Fruit fly (Drosophila melanogaster) whole organism, embryonic: ENCODE results near the gene CG14731.
A peak's percentile ranks its signal among the peaks of the same experiment; 100 is the strongest.

Experiments
- Atf3 ChIP-seq: fragments of 200-800 bp; sonication (Bioruptor generic); optimal IDR thresholded peaks from 3 replicates; lab custom pipeline; 2016; ENCODE audit warnings: missing biosample characterization, missing genetic modification characterization
- Blimp-1 ChIP-seq: fragments of 200-800 bp; sonication (Bioruptor generic); optimal IDR thresholded peaks from 3 replicates; lab custom pipeline; 2018; ENCODE audit warnings: missing biosample characterization, missing genetic modification characterization, mild to moderate bottlenecking, moderate library complexity, missing genetic modification reagents
- BtbVII ChIP-seq: fragments of 200-800 bp; sonication (Bioruptor generic); optimal IDR thresholded peaks from 3 replicates; lab custom pipeline; 2017; ENCODE audit warnings: missing biosample characterization, mild to moderate bottlenecking, missing genetic modification characterization
- CG10209 ChIP-seq: fragments of 200-800 bp; sonication (Bioruptor generic); optimal IDR thresholded peaks from 3 replicates; lab custom pipeline; 2017; ENCODE audit warnings: missing biosample characterization, mild to moderate bottlenecking, missing genetic modification characterization, missing genetic modification reagents
- CG10431 ChIP-seq: fragments of 200-800 bp; sonication (Bioruptor generic); optimal IDR thresholded peaks from 3 replicates; lab custom pipeline; 2018; ENCODE audit warnings: missing biosample characterization, mild to moderate bottlenecking, missing genetic modification characterization
- CG11695 ChIP-seq: fragments of 200-800 bp; sonication (Bioruptor generic); IDR thresholded peaks from 3 replicates; pipeline ENCODE4 v1.3.6; 2022; ENCODE audit warnings: missing biosample characterization, missing genetic modification characterization
- CG12071 ChIP-seq: fragments of 200-800 bp; sonication (Bioruptor generic); optimal IDR thresholded peaks from 3 replicates; lab custom pipeline; 2018; ENCODE audit warnings: missing biosample characterization, mild to moderate bottlenecking, missing genetic modification characterization
- CG12659 ChIP-seq: fragments of 200-800 bp; sonication (Bioruptor generic); optimal IDR thresholded peaks from 3 replicates; lab custom pipeline; 2017; ENCODE audit warnings: mild to moderate bottlenecking, missing biosample characterization, missing genetic modification reagents, missing genetic modification characterization
- CG12942 ChIP-seq: fragments of 200-800 bp; sonication (Bioruptor generic); optimal IDR thresholded peaks from 3 replicates; lab custom pipeline; 2016; ENCODE audit warnings: missing biosample characterization, missing genetic modification characterization
- CG1529 ChIP-seq: fragments of 200-800 bp; sonication (Bioruptor generic); optimal IDR thresholded peaks from 3 replicates; lab custom pipeline; 2018; ENCODE audit warnings: missing biosample characterization, missing genetic modification characterization
- CG15601 ChIP-seq: fragments of 200-800 bp; sonication (Bioruptor generic); optimal IDR thresholded peaks from 3 replicates; lab custom pipeline; 2019; ENCODE audit warnings: missing biosample characterization, mild to moderate bottlenecking, missing genetic modification characterization, moderate library complexity
- CG16779 ChIP-seq: fragments of 200-800 bp; sonication (Bioruptor generic); IDR thresholded peaks from 2 replicates; pipeline ENCODE4 v1.3.6; 2022; ENCODE audit warnings: missing biosample characterization, missing genetic modification characterization
- CG16815 ChIP-seq: fragments of 200-800 bp; sonication (Bioruptor generic); optimal IDR thresholded peaks from 3 replicates; lab custom pipeline; 2017; ENCODE audit warnings: missing biosample characterization, mild to moderate bottlenecking, missing genetic modification characterization
- CG2875 ChIP-seq: fragments of 200-800 bp; sonication (Bioruptor generic); optimal IDR thresholded peaks from 2 replicates; lab custom pipeline; 2017; ENCODE audit warnings: missing biosample characterization, mild to moderate bottlenecking, missing genetic modification characterization, missing genetic modification reagents
- CG32772 ChIP-seq: fragments of 200-800 bp; sonication (Bioruptor generic); IDR thresholded peaks from 2 replicates; pipeline ENCODE4 v1.3.6; 2022; ENCODE audit warnings: missing biosample characterization, missing genetic modification characterization
- CG4707 ChIP-seq: fragments of 200-800 bp; sonication (Bioruptor generic); optimal IDR thresholded peaks from 2 replicates; lab custom pipeline; 2018; ENCODE audit warnings: missing biosample characterization, mild to moderate bottlenecking, missing genetic modification characterization, moderate library complexity
- CG6254 ChIP-seq: fragments of 200-800 bp; sonication (Bioruptor generic); optimal IDR thresholded peaks from 3 replicates; lab custom pipeline; 2017; ENCODE audit warnings: mild to moderate bottlenecking, missing biosample characterization, missing genetic modification reagents, missing genetic modification characterization
- CG6813 ChIP-seq: fragments of 200-800 bp; sonication (Bioruptor generic); optimal IDR thresholded peaks from 2 replicates; lab custom pipeline; 2017; ENCODE audit warnings: missing biosample characterization, missing genetic modification characterization, mild to moderate bottlenecking, moderate library complexity, missing genetic modification reagents
- CG7928 ChIP-seq: fragments of 200-800 bp; sonication (Bioruptor generic); optimal IDR thresholded peaks from 2 replicates; lab custom pipeline; 2017; ENCODE audit warnings: missing biosample characterization, mild to moderate bottlenecking, missing genetic modification characterization
- CG8359 ChIP-seq: fragments of 200-800 bp; sonication (Bioruptor generic); optimal IDR thresholded peaks from 2 replicates; lab custom pipeline; 2017; ENCODE audit warnings: missing biosample characterization, mild to moderate bottlenecking, missing genetic modification characterization, borderline replicate concordance
- CG8944 ChIP-seq: fragments of 200-800 bp; sonication (Bioruptor generic); optimal IDR thresholded peaks from 3 replicates; lab custom pipeline; 2016; ENCODE audit warnings: missing biosample characterization, missing genetic modification characterization
- Dad ChIP-seq: fragments of 200-800 bp; sonication (Bioruptor generic); optimal IDR thresholded peaks from 3 replicates; lab custom pipeline; 2016; ENCODE audit warnings: missing biosample characterization, missing genetic modification characterization
- Dbx ChIP-seq: fragments of 200-800 bp; sonication (Bioruptor generic); IDR thresholded peaks from 3 replicates; pipeline ENCODE4 v1.3.6; 2022; ENCODE audit warnings: missing biosample characterization, missing genetic modification characterization
- Fer1 ChIP-seq: fragments of 200-800 bp; sonication (Bioruptor generic); optimal IDR thresholded peaks from 2 replicates; lab custom pipeline; 2017; ENCODE audit warnings: missing biosample characterization, mild to moderate bottlenecking, missing genetic modification characterization
- Hr3 ChIP-seq: fragments of 200-800 bp; sonication (Bioruptor generic); optimal IDR thresholded peaks from 3 replicates; lab custom pipeline; 2016; ENCODE audit warnings: missing biosample characterization, missing genetic modification characterization
- Kr ChIP-seq: fragments of 200-800 bp; sonication (Bioruptor generic); optimal IDR thresholded peaks from 2 replicates; lab custom pipeline; 2017; ENCODE audit warnings: missing biosample characterization, mild to moderate bottlenecking, missing genetic modification characterization
- MBD-R2 ChIP-seq: fragments of 200-800 bp; sonication (Bioruptor generic); IDR thresholded peaks from 2 replicates; pipeline ENCODE4 v1.3.6; 2022; ENCODE audit warnings: missing biosample characterization, missing genetic modification characterization
- MESR4 ChIP-seq: fragments of 200-800 bp; sonication (Bioruptor generic); optimal IDR thresholded peaks from 2 replicates; lab custom pipeline; 2018; ENCODE audit warnings: missing biosample characterization, mild to moderate bottlenecking, missing genetic modification characterization, moderate library complexity
- Med ChIP-seq: fragments of 200-800 bp; sonication (Bioruptor generic); peaks from one replicate; lab custom pipeline; 2016; ENCODE audit warnings: missing biosample characterization, missing genetic modification characterization, mild to moderate bottlenecking, inconsistent platforms, moderate library complexity
- Myb ChIP-seq: fragments of 200-800 bp; sonication (Bioruptor generic); optimal IDR thresholded peaks from 2 replicates; lab custom pipeline; 2016; ENCODE audit warnings: missing biosample characterization, missing genetic modification characterization
- NK7.1 ChIP-seq: fragments of 200-800 bp; sonication (Bioruptor generic); optimal IDR thresholded peaks from 3 replicates; lab custom pipeline; 2016; ENCODE audit warnings: missing biosample characterization, missing genetic modification characterization
- Tbp ChIP-seq: fragments of >200 bp; optimal IDR thresholded peaks from 2 replicates; lab custom pipeline; 2018; ENCODE audit warnings: missing biosample characterization, missing genetic modification characterization
- Usf ChIP-seq: fragments of 200-800 bp; sonication (Bioruptor generic); optimal IDR thresholded peaks from 2 replicates; lab custom pipeline; 2017; ENCODE audit warnings: missing genotype, missing biosample characterization, missing genetic modification characterization
- br ChIP-seq: fragments of >200 bp; optimal IDR thresholded peaks from 2 replicates; lab custom pipeline; 2017
- btn ChIP-seq: fragments of 200-800 bp; sonication (Bioruptor generic); optimal IDR thresholded peaks from 2 replicates; lab custom pipeline; 2016; ENCODE audit warnings: missing biosample characterization, missing genetic modification characterization
- chif ChIP-seq, 2 experiments: fragments of 200-800 bp; sonication (Bioruptor generic); optimal IDR thresholded peaks; 3 replicates each; lab custom pipeline; 2016; ENCODE audit warnings: missing biosample characterization in 2 of 2, missing genetic modification characterization in 2 of 2
- esg ChIP-seq: fragments of 200-800 bp; sonication (Bioruptor generic); conservative IDR thresholded peaks from 2 replicates; pipeline ENCODE4 v1.3.6; 2022; ENCODE audit warnings: missing biosample characterization, missing genetic modification characterization
- fd96Cb ChIP-seq: fragments of 200-800 bp; sonication (Bioruptor generic); optimal IDR thresholded peaks from 2 replicates; lab custom pipeline; 2018; ENCODE audit warnings: missing biosample characterization, mild to moderate bottlenecking, missing genetic modification characterization, moderate library complexity
- fru ChIP-seq: fragments of >200 bp; optimal IDR thresholded peaks from 2 replicates; lab custom pipeline; 2017
- gce ChIP-seq: fragments of 200-800 bp; sonication (Bioruptor generic); IDR thresholded peaks from 3 replicates; pipeline ENCODE4 v1.3.6; 2022; ENCODE audit warnings: missing biosample characterization, missing genetic modification characterization
- kni ChIP-seq: fragments of 200-800 bp; sonication (Bioruptor generic); optimal IDR thresholded peaks from 3 replicates; lab custom pipeline; 2017; ENCODE audit warnings: mild to moderate bottlenecking, missing biosample characterization, missing genetic modification reagents, missing genetic modification characterization
- lbe ChIP-seq: fragments of 200-800 bp; sonication (Bioruptor generic); optimal IDR thresholded peaks from 2 replicates; lab custom pipeline; 2016; ENCODE audit warnings: missing biosample characterization, mild to moderate bottlenecking, missing genetic modification characterization
- lilli ChIP-seq: fragments of 200-800 bp; sonication (Bioruptor generic); optimal IDR thresholded peaks from 3 replicates; lab custom pipeline; 2016; ENCODE audit warnings: missing biosample characterization, missing genetic modification characterization
- mirr ChIP-seq: fragments of 200-800 bp; sonication (Bioruptor generic); optimal IDR thresholded peaks from 3 replicates; lab custom pipeline; 2018; ENCODE audit warnings: missing biosample characterization, mild to moderate bottlenecking, missing genetic modification characterization
- onecut ChIP-seq: fragments of 200-800 bp; sonication (Bioruptor generic); IDR thresholded peaks from 2 replicates; pipeline ENCODE4 v1.3.6; 2022; ENCODE audit warnings: missing biosample characterization, missing genetic modification characterization
- otp ChIP-seq: fragments of 200-800 bp; sonication (Bioruptor generic); IDR thresholded peaks from 3 replicates; pipeline ENCODE4, ENCODE4 v1.3.6; 2022; ENCODE audit warnings: missing biosample characterization, missing genetic modification characterization
- pho ChIP-seq: fragments of 200-800 bp; sonication (Bioruptor generic); optimal IDR thresholded peaks from 2 replicates; lab custom pipeline; 2016; ENCODE audit warnings: missing biosample characterization, missing genetic modification characterization
- salm ChIP-seq: fragments of 200-800 bp; sonication (Bioruptor generic); optimal IDR thresholded peaks from 2 replicates; lab custom pipeline; 2018; ENCODE audit warnings: missing biosample characterization, mild to moderate bottlenecking, missing genetic modification characterization
- scrt ChIP-seq: fragments of 200-800 bp; sonication (Bioruptor generic); optimal IDR thresholded peaks from 2 replicates; lab custom pipeline; 2018; ENCODE audit warnings: missing biosample characterization, mild to moderate bottlenecking, missing genetic modification characterization, moderate library complexity
- sqz ChIP-seq: fragments of 200-800 bp; sonication (Bioruptor generic); optimal IDR thresholded peaks from 3 replicates; lab custom pipeline; 2018; ENCODE audit warnings: missing biosample characterization, mild to moderate bottlenecking, missing genetic modification characterization
- tap ChIP-seq: fragments of 200-800 bp; optimal IDR thresholded peaks from 3 replicates; lab custom pipeline; 2019; ENCODE audit warnings: missing biosample characterization, mild to moderate bottlenecking, missing genetic modification characterization, moderate library complexity
- toy ChIP-seq: fragments of 200-800 bp; sonication (Bioruptor generic); IDR thresholded peaks from 2 replicates; pipeline ENCODE4 v1.3.6; 2022; ENCODE audit warnings: missing biosample characterization, missing genetic modification characterization
- yki ChIP-seq: fragments of >200 bp; optimal IDR thresholded peaks from 3 replicates; lab custom pipeline; 2018

Gene CG14731

dm6 chr3R:11948903-11949358 lies 17.9 kb downstream of the CG14731 start, which contains the start of gene Cad87A (continued):
- TF ChIP-seq CG12659 (GFP tag; lab: Kevin White, UChicago) (peak; percentile 21), fru (lab: Kevin White, UChicago) (no peak), gce (GFP tag; lab: Robert Waterston, UW) (no peak), CG32772 (GFP tag; lab: Robert Waterston, UW) (no peak), otp (GFP tag; lab: Robert Waterston, UW) (no peak), MESR4 (GFP tag; lab: Kevin White, UChicago) (peak; percentile 29), CG11695 (GFP tag; lab: Robert Waterston, UW) (no peak), CG2875 (GFP tag; lab: Kevin White, UChicago) (peak; percentile 50), pho (GFP tag; lab: Kevin White, UChicago) (no peak), Atf3 (no peak), CG6813 (GFP tag; lab: Kevin White, UChicago) (peak; percentile 11), Blimp-1 (GFP tag; lab: Kevin White, UChicago) (no peak), br (no peak), lbe (GFP tag; lab: Kevin White, UChicago) (no peak), MBD-R2 (GFP tag; lab: Robert Waterston, UW) (no peak), salm (tag; lab: Kevin White, UChicago) (no peak), CG16815 (GFP tag; lab: Kevin White, UChicago) (no peak), Fer1 (GFP tag; lab: Kevin White, UChicago) (peak; percentile 41), Usf (GFP tag; lab: Kevin White, UChicago) (no peak), CG1529 (no peak), CG12942 (GFP tag; lab: Kevin White, UChicago) (no peak), lilli (no peak), CG8944 (GFP tag; lab: Kevin White, UChicago) (no peak), Tbp (GFP tag; lab: Kevin White, UChicago) (no peak), Med (peak; percentile 91), sqz (GFP tag; lab: Kevin White, UChicago) (peak; percentile 2), yki (lab: Kevin White, UChicago) (no peak), tap (tag; lab: Kevin White, UChicago) (peak; percentile 2), CG6254 (no peak), onecut (GFP tag; lab: Robert Waterston, UW) (peak; percentile 54), CG10431 (GFP tag; lab: Kevin White, UChicago) (no peak), Dad (no peak), kni (GFP tag; lab: Kevin White, UChicago) (peak; percentile 80), CG8359 (GFP tag; lab: Kevin White, UChicago) (no peak), CG4707 (GFP tag; lab: Kevin White, UChicago) (peak; percentile 36), esg (no peak), fd96Cb (no peak), CG7928 (no peak), NK7.1 (GFP tag; lab: Kevin White, UChicago) (peak; percentile 7), mirr (GFP tag; lab: Kevin White, UChicago) (peak; percentile 67), CG16779 (no peak), scrt (GFP tag; lab: Kevin White, UChicago) (peak; percentile 99), CG15601 (tag; lab: Kevin White, UChicago) (no peak), BtbVII (GFP tag; lab: Kevin White, UChicago) (no peak), chif (GFP tag; optimal IDR thresholded peaks at IDR 0.05; lab: Kevin White, UChicago) (no peak), Dbx (GFP tag; lab: Robert Waterston, UW) (no peak), CG10209 (no peak), Kr (GFP tag; lab: Kevin White, UChicago) (no peak), Hr3 (no peak), Myb (GFP tag; lab: Kevin White, UChicago) (no peak), CG12071 (GFP tag; lab: Kevin White, UChicago) (peak; percentile 45), btn (GFP tag; lab: Kevin White, UChicago) (no peak), toy (GFP tag; lab: Robert Waterston, UW) (no peak)
